Fruit fly (Drosophila melanogaster) whole organism, prepupa: ENCODE results near the gene swm.

Source experiments
- CG10631 ChIP-seq: fragments of 200-800 bp; sonication (Bioruptor generic); optimal IDR thresholded peaks from 2 replicates; lab custom pipeline; 2016; ENCODE audit warnings: missing biosample characterization, missing genetic modification characterization
- CG11294 ChIP-seq: fragments of 200-800 bp; sonication (Bioruptor generic); IDR thresholded peaks from 2 replicates; pipeline ENCODE4 v1.3.6; 2022; ENCODE audit warnings: missing biosample characterization, missing genetic modification characterization
- CG11902 ChIP-seq: fragments of 200-800 bp; sonication (Bioruptor generic); optimal IDR thresholded peaks from 3 replicates; lab custom pipeline; 2016; ENCODE audit warnings: missing biosample characterization, missing genetic modification characterization
- CG15336 ChIP-seq: fragments of 200-800 bp; sonication (Bioruptor generic); IDR thresholded peaks from 2 replicates; pipeline ENCODE4 v1.3.6; 2022; ENCODE audit warnings: missing biosample characterization, missing genetic modification characterization
- CG1621 ChIP-seq: fragments of 200-800 bp; sonication (Bioruptor generic); optimal IDR thresholded peaks from 3 replicates; lab custom pipeline; 2018; ENCODE audit warnings: missing biosample characterization, mild to moderate bottlenecking, missing genetic modification characterization
- CG16779 ChIP-seq: fragments of 200-800 bp; sonication (Bioruptor generic); optimal IDR thresholded peaks from 3 replicates; lab custom pipeline; 2017; ENCODE audit warnings: missing biosample characterization, mild to moderate bottlenecking, missing genetic modification characterization
- CG31627 ChIP-seq: fragments of 200-800 bp; sonication (Bioruptor generic); optimal IDR thresholded peaks from 3 replicates; lab custom pipeline; 2016; ENCODE audit warnings: missing biosample characterization, missing genetic modification characterization
- CG32006 ChIP-seq: fragments of 200-800 bp; sonication (Bioruptor generic); optimal IDR thresholded peaks from 3 replicates; lab custom pipeline; 2017; ENCODE audit warnings: missing biosample characterization, mild to moderate bottlenecking, missing genetic modification characterization
- CG34406 ChIP-seq: fragments of 200-800 bp; sonication (Bioruptor generic); optimal IDR thresholded peaks from 3 replicates; lab custom pipeline; 2016; ENCODE audit warnings: missing biosample characterization, missing genetic modification characterization
- CG3919 ChIP-seq: fragments of 200-800 bp; sonication (Bioruptor generic); optimal IDR thresholded peaks from 3 replicates; lab custom pipeline; 2016; ENCODE audit warnings: missing biosample characterization, missing genetic modification characterization
- CG6163 ChIP-seq: fragments of 200-800 bp; sonication (Bioruptor generic); IDR thresholded peaks from 3 replicates; pipeline ENCODE4 v1.3.6; 2022; ENCODE audit warnings: missing biosample characterization, missing genetic modification characterization
- CG6276 ChIP-seq: fragments of 200-800 bp; sonication (Bioruptor generic); optimal IDR thresholded peaks from 2 replicates; lab custom pipeline; 2017; ENCODE audit warnings: missing biosample characterization, mild to moderate bottlenecking, missing genetic modification characterization
- CG6808 ChIP-seq: fragments of 200-800 bp; sonication (Bioruptor generic); optimal IDR thresholded peaks from 3 replicates; lab custom pipeline; 2017; ENCODE audit warnings: missing biosample characterization, missing genetic modification characterization, mild to moderate bottlenecking, moderate library complexity, missing genetic modification reagents
- CG8119 ChIP-seq: fragments of 200-800 bp; sonication (Bioruptor generic); IDR thresholded peaks from 3 replicates; pipeline ENCODE4 v1.3.6; 2022; ENCODE audit warnings: missing biosample characterization, missing genetic modification characterization
- CG8319 ChIP-seq: fragments of 200-800 bp; sonication (Bioruptor generic); optimal IDR thresholded peaks from 3 replicates; lab custom pipeline; 2016; ENCODE audit warnings: missing biosample characterization, missing genetic modification characterization
- CG8632 ChIP-seq: fragments of 200-800 bp; sonication (Bioruptor generic); optimal IDR thresholded peaks from 3 replicates; lab custom pipeline; 2016; ENCODE audit warnings: missing biosample characterization, missing genetic modification characterization
- CG9139 ChIP-seq: fragments of 200-800 bp; sonication (Bioruptor generic); optimal IDR thresholded peaks from 3 replicates; lab custom pipeline; 2017; ENCODE audit warnings: missing biosample characterization, mild to moderate bottlenecking, missing genetic modification characterization
- Eip75B ChIP-seq: fragments of 200-800 bp; sonication (Bioruptor generic); optimal IDR thresholded peaks from 3 replicates; lab custom pipeline; 2016; ENCODE audit warnings: missing biosample characterization, missing genetic modification characterization
- Eip93F ChIP-seq: fragments of 200-800 bp; sonication (Bioruptor generic); optimal IDR thresholded peaks from 2 replicates; lab custom pipeline; 2016; ENCODE audit warnings: missing biosample characterization, mild to moderate bottlenecking, missing genetic modification characterization
- Ets21C ChIP-seq: fragments of 200-800 bp; sonication (Bioruptor generic); optimal IDR thresholded peaks from 3 replicates; lab custom pipeline; 2016; ENCODE audit warnings: missing biosample characterization, missing genetic modification characterization
- Gug ChIP-seq: fragments of 200-800 bp; sonication (Bioruptor generic); IDR thresholded peaks from 2 replicates; pipeline ENCODE4 v1.3.6; 2022; ENCODE audit warnings: missing biosample characterization, missing genetic modification characterization
- Hr38 ChIP-seq: sonication (Bioruptor generic); optimal IDR thresholded peaks from 2 replicates; lab custom pipeline; 2016; ENCODE audit warnings: missing biosample characterization, missing genetic modification characterization
- Hr39 ChIP-seq: fragments of 200-800 bp; sonication (Bioruptor generic); optimal IDR thresholded peaks from 2 replicates; lab custom pipeline; 2016; ENCODE audit warnings: missing biosample characterization, missing genetic modification characterization
- Hr4 ChIP-seq: fragments of 200-800 bp; sonication (Bioruptor generic); optimal IDR thresholded peaks from 3 replicates; lab custom pipeline; 2016; ENCODE audit warnings: missing biosample characterization, missing genetic modification characterization
- Met ChIP-seq: fragments of 200-800 bp; sonication (Bioruptor generic); optimal IDR thresholded peaks from 3 replicates; lab custom pipeline; 2016; ENCODE audit warnings: missing biosample characterization, missing genetic modification characterization
- Smox ChIP-seq: fragments of 200-800 bp; sonication (Bioruptor generic); optimal IDR thresholded peaks from 3 replicates; lab custom pipeline; 2016; ENCODE audit warnings: missing biosample characterization, missing genetic modification characterization
- Sox102F ChIP-seq: fragments of 200-800 bp; sonication (Bioruptor generic); optimal IDR thresholded peaks from 2 replicates; lab custom pipeline; 2016; ENCODE audit warnings: missing biosample characterization, mild to moderate bottlenecking, missing genetic modification characterization
- Sox14 ChIP-seq: fragments of 200-800 bp; sonication (Bioruptor generic); optimal IDR thresholded peaks from 3 replicates; lab custom pipeline; 2016; ENCODE audit warnings: missing biosample characterization, missing genetic modification characterization
- Sox15 ChIP-seq: fragments of 200-800 bp; sonication (Bioruptor generic); optimal IDR thresholded peaks from 3 replicates; lab custom pipeline; 2016; ENCODE audit warnings: missing biosample characterization, missing genetic modification characterization
- achi ChIP-seq: fragments of 200-800 bp; sonication (Bioruptor generic); optimal IDR thresholded peaks from 3 replicates; lab custom pipeline; 2016; ENCODE audit warnings: missing biosample characterization, missing genetic modification characterization
- acj6 ChIP-seq: fragments of 200-800 bp; sonication (Bioruptor generic); optimal IDR thresholded peaks from 3 replicates; lab custom pipeline; 2016; ENCODE audit warnings: missing biosample characterization, missing genetic modification characterization
- cyc ChIP-seq: fragments of 200-800 bp; sonication (Bioruptor generic); optimal IDR thresholded peaks from 3 replicates; lab custom pipeline; 2016; ENCODE audit warnings: missing biosample characterization, missing genetic modification characterization
- dsx ChIP-seq: fragments of 200-800 bp; optimal IDR thresholded peaks from 3 replicates; lab custom pipeline; 2019; ENCODE audit warnings: missing biosample characterization, mild to moderate bottlenecking, missing genetic modification characterization, moderate library complexity; ENCODE audit not compliant: poor library complexity, severe bottlenecking
- eg ChIP-seq: fragments of 200-800 bp; sonication (Bioruptor generic); IDR thresholded peaks from 3 replicates; pipeline ENCODE4 v1.3.6; 2022; ENCODE audit warnings: missing biosample characterization, missing genetic modification characterization
- esn ChIP-seq: fragments of 200-800 bp; sonication (Bioruptor generic); optimal IDR thresholded peaks from 2 replicates; lab custom pipeline; 2016; ENCODE audit warnings: missing biosample characterization, mild to moderate bottlenecking, missing genetic modification characterization, moderate library complexity
- fd59A ChIP-seq: fragments of 200-800 bp; sonication (Bioruptor generic); optimal IDR thresholded peaks from 2 replicates; lab custom pipeline; 2017; ENCODE audit warnings: missing biosample characterization, mild to moderate bottlenecking, missing genetic modification characterization, missing genetic modification reagents
- fkh ChIP-seq: fragments of 200-800 bp; sonication (Bioruptor generic); optimal IDR thresholded peaks from 3 replicates; lab custom pipeline; 2017; ENCODE audit warnings: missing biosample characterization, mild to moderate bottlenecking, missing genetic modification characterization, moderate library complexity
- lz ChIP-seq: fragments of 200-800 bp; sonication (Bioruptor generic); optimal IDR thresholded peaks from 3 replicates; lab custom pipeline; 2016; ENCODE audit warnings: missing biosample characterization, missing genetic modification characterization
- pdm3 ChIP-seq: fragments of 200-800 bp; sonication (Bioruptor generic); optimal IDR thresholded peaks from 3 replicates; lab custom pipeline; 2016; ENCODE audit warnings: missing biosample characterization, missing genetic modification characterization
- salr ChIP-seq, 2 experiments: fragments of 200-800 bp; sonication (Bioruptor generic); optimal IDR thresholded peaks; 3 replicates each; lab custom pipeline; 2016 to 2018; ENCODE audit warnings: missing biosample characterization in 2 of 2, missing genetic modification characterization in 2 of 2, mild to moderate bottlenecking in 1 of 2
- ss ChIP-seq, 2 experiments: fragments of 200-800 bp; sonication (Bioruptor generic); optimal IDR thresholded peaks; 2 replicates in 1 of 2; 3 replicates in 1 of 2; lab custom pipeline; 2017 to 2018; ENCODE audit warnings: mild to moderate bottlenecking in 2 of 2, missing biosample characterization in 2 of 2, missing genetic modification characterization in 2 of 2, moderate library complexity in 1 of 2
- svp ChIP-seq: fragments of 200-800 bp; sonication (Bioruptor generic); peaks from one replicate; lab custom pipeline; 2016; ENCODE audit warnings: missing biosample characterization, missing genetic modification characterization
- topi ChIP-seq: fragments of 200-800 bp; sonication (Bioruptor generic); optimal IDR thresholded peaks from 3 replicates; lab custom pipeline; 2016; ENCODE audit warnings: missing biosample characterization, missing genetic modification characterization
- vri ChIP-seq: fragments of 200-800 bp; sonication (Bioruptor generic); optimal IDR thresholded peaks from 3 replicates; lab custom pipeline; 2016; ENCODE audit warnings: missing biosample characterization, mild to moderate bottlenecking, missing genetic modification characterization

swm gene

DNA sequence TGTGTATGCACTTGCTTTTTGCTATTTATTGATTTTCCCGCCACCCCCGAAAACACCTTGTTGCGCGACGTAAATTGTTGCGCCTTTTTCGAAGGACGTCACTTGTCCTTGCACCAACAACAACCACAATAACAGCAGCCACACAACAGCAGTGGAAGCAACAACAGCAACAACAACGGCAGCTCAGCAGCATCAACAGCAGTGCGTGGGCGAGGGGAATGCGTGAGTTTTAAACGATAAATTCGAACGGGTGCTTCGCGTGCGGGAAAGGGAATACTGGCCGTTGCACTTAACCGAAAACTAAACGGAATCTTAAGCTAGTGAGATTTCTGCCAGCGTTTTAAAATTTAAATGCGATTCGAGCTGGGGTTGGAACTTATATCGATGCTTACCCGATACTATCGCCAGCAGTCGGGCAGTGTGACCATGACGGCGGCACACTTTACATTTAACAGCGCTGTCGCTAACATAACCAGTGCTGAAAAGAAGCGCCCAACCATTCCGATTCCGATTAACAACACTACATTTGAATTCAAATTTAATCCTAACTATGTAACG is 15.4 kb downstream of the swm start, which contains the start of gene cyst:
Gene cyst (minus strand): TSS at position 404 of the 558 bp plus-strand sequence.
- TF ChIP-seq CG16779 (tag; lab: Kevin White, UChicago) (no peak), esn (peak; percentile 43), CG8119 (GFP tag; lab: Robert Waterston, UW) (no peak), Sox14 (peak; percentile 36), CG11294 (GFP tag; lab: Robert Waterston, UW) (no peak), lz (no peak), Eip93F (no peak), cyc (GFP tag; lab: Kevin White, UChicago) (peak; percentile 47), CG8319 (no peak), CG11902 (GFP tag; lab: Kevin White, UChicago) (no peak), CG10631 (GFP tag; lab: Kevin White, UChicago) (no peak), vri (GFP tag; lab: Kevin White, UChicago) (no peak), CG6163 (GFP tag; lab: Robert Waterston, UW) (no peak), CG31627 (GFP tag; lab: Kevin White, UChicago) (peak; percentile 34), eg (0 out of 3 replicates have a peak, but pooled peaks have one; percentile 37), fd59A (GFP tag; lab: Kevin White, UChicago) (no peak), CG8632 (GFP tag; lab: Kevin White, UChicago) (no peak)

DNA sequence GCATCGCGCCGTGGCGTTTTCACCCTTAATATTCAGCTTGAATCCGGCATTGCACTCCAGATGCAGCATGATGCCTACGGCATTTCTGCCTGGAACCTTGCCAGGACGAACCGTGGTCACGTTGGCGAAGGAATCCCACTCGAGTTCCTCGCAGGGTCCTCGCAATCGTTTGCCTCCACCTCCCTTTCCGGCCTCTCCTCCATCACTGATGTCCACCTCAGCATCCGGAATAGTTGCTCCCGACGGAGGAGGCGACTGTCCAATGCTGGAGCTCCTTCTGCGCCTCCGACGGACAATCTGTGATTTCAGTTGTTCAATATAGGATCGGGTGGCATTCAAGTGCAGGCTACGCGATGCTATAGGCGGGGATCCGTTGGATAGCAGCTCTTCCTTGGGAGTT is 19.1 kb downstream of the swm start:
- no peak for TF ChIP-seq ss (GFP tag; optimal IDR thresholded peaks at IDR 0.05; lab: Kevin White, UChicago)
- TF ChIP-seq CG1621 (tag; lab: Kevin White, UChicago), result no peak
- TF ChIP-seq CG8319, result no peak
- no peak for TF ChIP-seq CG11294 (GFP tag; lab: Robert Waterston, UW)
- no peak for TF ChIP-seq Hr4 (GFP tag; lab: Kevin White, UChicago)

DNA sequence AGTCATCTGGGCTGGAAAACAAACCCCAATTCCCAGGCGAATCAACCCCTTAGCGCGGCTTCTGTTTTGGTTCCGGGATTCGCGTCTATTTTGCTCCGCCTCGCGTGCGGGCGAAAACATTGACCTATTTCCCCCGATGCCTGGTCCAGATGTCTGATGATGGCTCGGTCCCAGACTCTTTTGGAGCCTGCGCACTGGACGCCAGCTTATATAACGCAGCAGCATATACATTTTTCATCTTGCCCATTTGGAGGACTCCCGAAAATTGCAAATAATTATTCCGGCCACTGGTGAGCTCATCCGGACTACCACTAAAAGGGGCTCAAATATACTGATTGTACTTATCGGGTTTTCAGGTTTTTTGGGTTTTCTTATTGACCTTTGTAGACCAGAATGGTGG is 23.0 kb downstream of the swm start:
- TF ChIP-seq Hr38 (no peak), dsx (no peak), achi (no peak), esn (no peak), fd59A (GFP tag; lab: Kevin White, UChicago) (no peak), acj6 (GFP tag; lab: Kevin White, UChicago) (no peak), Sox15 (GFP tag; lab: Kevin White, UChicago) (no peak), Eip75B (GFP tag; lab: Kevin White, UChicago) (no peak), Sox14 (no peak), Ets21C (GFP tag; lab: Kevin White, UChicago) (no peak), CG6808 (GFP tag; lab: Kevin White, UChicago) (no peak), Hr4 (GFP tag; lab: Kevin White, UChicago) (no peak), CG9139 (GFP tag; lab: Kevin White, UChicago) (no peak), Gug (GFP tag; lab: Robert Waterston, UW) (no peak), Sox102F (GFP tag; lab: Kevin White, UChicago) (no peak), Met (no peak), salr (GFP tag; optimal IDR thresholded peaks at IDR 0.05; lab: Kevin White, UChicago) (no peak), eg (no peak)

DNA sequence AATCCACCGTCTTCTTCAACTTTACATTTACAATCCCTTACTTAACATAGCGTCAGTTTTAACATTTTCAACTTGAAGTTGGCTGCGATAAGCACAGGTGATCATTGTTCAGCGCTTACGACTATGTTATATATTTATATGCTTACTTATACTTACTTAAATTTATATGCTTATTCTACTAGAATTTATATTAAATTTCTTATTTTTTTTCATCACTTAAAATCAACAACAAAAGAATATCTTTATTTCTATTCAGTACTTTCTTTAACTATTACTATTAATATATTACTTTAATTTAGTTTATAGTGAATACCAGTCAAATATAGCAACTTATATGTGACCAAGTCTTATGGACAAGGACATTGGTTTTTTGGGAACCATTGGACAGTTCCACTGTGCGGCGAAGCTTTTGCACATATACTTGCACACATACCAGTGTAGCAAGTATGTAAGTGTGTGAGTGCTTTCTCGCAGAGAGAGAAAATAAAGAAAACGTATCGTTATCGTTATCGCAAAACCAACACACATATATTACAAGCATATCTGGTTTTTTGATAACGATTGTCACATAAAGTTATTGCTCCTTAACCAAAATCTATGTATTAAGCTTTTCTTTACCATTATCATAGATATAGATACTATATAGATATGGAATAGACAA is 24.2 kb downstream of the swm start, which contains the start of gene Hasp:
Gene Hasp (minus strand): TSS at position 51 of the 661 bp plus-strand sequence.
- 0 out of 3 replicates have a peak, but pooled peaks have one; percentile 32 for TF ChIP-seq eg
- TF ChIP-seq fkh, result no peak
- peak; percentile 8 for TF ChIP-seq CG31627 (GFP tag; lab: Kevin White, UChicago)
- TF ChIP-seq svp, result peak; percentile 42
- peak; percentile 17 for TF ChIP-seq topi (GFP tag; lab: Kevin White, UChicago)
- no peak for TF ChIP-seq CG16779 (tag; lab: Kevin White, UChicago)
- TF ChIP-seq CG3919 (GFP tag; lab: Kevin White, UChicago), result peak; percentile 36
- TF ChIP-seq esn, result peak; percentile 46
- no peak for TF ChIP-seq CG32006 (GFP tag; lab: Kevin White, UChicago)
- no peak for TF ChIP-seq lz
- TF ChIP-seq pdm3, result peak; percentile 17
- TF ChIP-seq Met, result peak; percentile 19
- TF ChIP-seq Hr4 (GFP tag; lab: Kevin White, UChicago), result peak; percentile 23
- peak; percentile 19 for TF ChIP-seq Hr39
- TF ChIP-seq acj6 (GFP tag; lab: Kevin White, UChicago), result peak; percentile 19
- TF ChIP-seq CG15336 (GFP tag; lab: Robert Waterston, UW), result peak; percentile 41
- TF ChIP-seq CG6276, result no peak
- TF ChIP-seq Hr38, result no peak
- peak; percentile 36 for TF ChIP-seq achi
- peak; percentile 3 for TF ChIP-seq Smox (GFP tag; lab: Kevin White, UChicago)
- TF ChIP-seq Sox102F (GFP tag; lab: Kevin White, UChicago), result peak; percentile 30
- TF ChIP-seq CG34406, result peak; percentile 17
